Fruit fly (Drosophila melanogaster) whole organism: Measurements from ENCODE around the gene RhoGAP93B.

ENCODE experiments used
- CG8478 ChIP-seq: fragments of >200 bp; optimal IDR thresholded peaks from 2 replicates; lab custom pipeline; 2018; ENCODE audit warnings: inconsistent platforms
- Dll ChIP-seq: fragments of >200 bp; optimal IDR thresholded peaks from 2 replicates; lab custom pipeline; 2017
- pan ChIP-seq: fragments of >200 bp; optimal IDR thresholded peaks from 2 replicates; lab custom pipeline; 2017
- usp ChIP-seq: fragments of >200 bp; optimal IDR thresholded peaks from 2 replicates; lab custom pipeline; 2017; ENCODE audit warnings: missing biosample characterization, missing genetic modification characterization, mixed read lengths

DNA sequence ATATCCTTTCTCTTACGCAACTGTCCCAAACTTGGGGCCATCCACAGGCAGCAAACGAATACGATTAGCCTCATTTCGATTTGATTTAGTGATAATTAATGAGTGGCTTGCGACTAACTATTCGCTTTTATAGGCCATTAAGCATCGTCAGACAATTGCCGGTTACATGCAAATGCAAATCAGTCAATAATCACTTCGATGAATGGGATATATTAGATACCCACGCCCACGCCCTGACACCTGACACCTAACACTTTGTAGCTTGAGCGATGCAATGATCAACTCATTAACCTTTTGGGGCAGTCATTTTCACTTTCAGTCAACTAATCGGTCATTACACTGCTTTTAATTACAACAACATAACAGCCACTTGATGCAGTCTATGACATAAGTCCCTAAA, 46.8 kb downstream of the RhoGAP93B start, which contains the start of gene Jhbp15:
- no peak for TF ChIP-seq usp
- TF ChIP-seq CG8478, result no peak
- no peak for TF ChIP-seq Dll (lab: Kevin White, UChicago)
- TF ChIP-seq pan (lab: Kevin White, UChicago), result no peak
